Worm (Caenorhabditis elegans) whole organism, late embryonic: ENCODE measurements around the gene Y43H11AL.1.

Source experiments
- ceh-45 ChIP-seq: fragments of 200-800 bp; sonication (Bioruptor generic); IDR thresholded peaks from 2 replicates; pipeline ENCODE4 v1.3.6; 2022; ENCODE audit warnings: missing genetic modification reagents, missing genetic modification characterization, missing compliant biosample characterization
- dve-1 ChIP-seq: sonication (generic microtip); optimal IDR thresholded peaks from 2 replicates; lab custom pipeline; 2017; ENCODE audit warnings: antibody characterized with exemption, mild to moderate bottlenecking, missing genetic modification characterization, missing compliant biosample characterization
- elt-2 ChIP-seq: sonication (generic microtip); optimal IDR thresholded peaks from 2 replicates; lab custom pipeline; 2016; ENCODE audit warnings: missing genetic modification reagents, missing genetic modification characterization, missing compliant biosample characterization
- fkh-10 ChIP-seq: fragments of 150-350 bp; optimal IDR thresholded peaks from 2 replicates; lab custom pipeline; 2014; ENCODE audit warnings: missing biosample characterization, missing genetic modification reagents, missing genetic modification characterization
- nhr-11 ChIP-seq: fragments of 150-350 bp; optimal IDR thresholded peaks from 2 replicates; lab custom pipeline; 2014; ENCODE audit warnings: missing biosample characterization, missing genetic modification characterization
- pha-2 ChIP-seq: sonication (generic microtip); optimal IDR thresholded peaks from 2 replicates; lab custom pipeline; 2017; ENCODE audit warnings: mild to moderate bottlenecking, missing genetic modification characterization, missing compliant biosample characterization
- rnt-1 ChIP-seq: sonication (generic microtip); optimal IDR thresholded peaks from 2 replicates; lab custom pipeline; 2016; ENCODE audit warnings: missing genetic modification characterization, missing compliant biosample characterization
- syd-9 ChIP-seq: sonication (generic microtip); optimal IDR thresholded peaks from 2 replicates; lab custom pipeline; 2016; ENCODE audit warnings: mild to moderate bottlenecking, missing genetic modification characterization, moderate library complexity, missing compliant biosample characterization

DNA sequence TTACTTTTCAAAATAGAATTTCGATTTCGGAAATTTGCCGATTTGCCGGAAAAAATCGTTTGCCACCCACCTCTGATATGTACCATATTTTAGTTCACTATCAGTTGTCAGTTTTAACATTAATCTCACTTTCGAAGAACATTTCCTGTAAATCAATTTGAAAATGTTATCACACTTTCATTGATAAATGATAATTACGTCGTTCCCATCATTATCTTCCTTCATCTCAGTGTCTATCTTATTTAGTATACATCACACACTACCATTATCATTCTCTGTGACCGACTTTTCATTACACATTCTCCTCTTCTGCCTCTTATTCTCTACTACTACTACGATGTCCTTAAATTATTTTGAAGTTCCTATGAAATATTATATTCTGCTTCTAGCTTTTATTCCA is 46.0 kb downstream of the Y43H11AL.1 start, which contains the start of gene T01D1.8:
- TF ChIP-seq rnt-1 (tag; lab: Kevin White, UChicago), result no peak
- TF ChIP-seq syd-9, result no peak
- TF ChIP-seq nhr-11 (tag; lab: Kevin White, UChicago), result no peak
- no peak for TF ChIP-seq ceh-45 (GFP tag; lab: Robert Waterston, UW)
- TF ChIP-seq dve-1 (tag; lab: Kevin White, UChicago), result no peak
- no peak for TF ChIP-seq pha-2 (tag; lab: Kevin White, UChicago)
- no peak for TF ChIP-seq fkh-10 (GFP tag; lab: Kevin White, UChicago)
- peak; percentile 70 for TF ChIP-seq elt-2 (tag; lab: Kevin White, UChicago)
